Worm (Caenorhabditis elegans) whole organism, late embryonic: ENCODE data around the gene C29F7.3.

Experiments
- F13H6.1 ChIP-seq: sonication (generic microtip); optimal IDR thresholded peaks from 2 replicates; lab custom pipeline; 2016; ENCODE audit warnings: missing genetic modification characterization, missing compliant biosample characterization
- K09A11.1 ChIP-seq: sonication (generic microtip); optimal IDR thresholded peaks from 2 replicates; lab custom pipeline; 2017; ENCODE audit warnings: antibody characterized with exemption, mild to moderate bottlenecking, missing genetic modification characterization, missing compliant biosample characterization; ENCODE audit not compliant: insufficient read depth
- T23F11.4 ChIP-seq: fragments of 200-800 bp; sonication (Bioruptor generic); optimal IDR thresholded peaks from 2 replicates; lab custom pipeline; 2018; ENCODE audit warnings: mild to moderate bottlenecking, missing genetic modification characterization, missing compliant biosample characterization
- Y22D7AL.16 ChIP-seq: sonication (generic microtip); optimal IDR thresholded peaks from 2 replicates; lab custom pipeline; 2016; ENCODE audit warnings: missing genetic modification characterization, missing compliant biosample characterization
- ahr-1 ChIP-seq: sonication (generic microtip); optimal IDR thresholded peaks from 2 replicates; lab custom pipeline; 2016; ENCODE audit warnings: missing genetic modification characterization, missing compliant biosample characterization
- ceh-19 ChIP-seq: fragments of 200-800 bp; sonication (Bioruptor generic); optimal IDR thresholded peaks from 2 replicates; lab custom pipeline; 2018; ENCODE audit warnings: mild to moderate bottlenecking, missing genetic modification characterization, missing compliant biosample characterization
- ceh-2 ChIP-seq: sonication (generic microtip); optimal IDR thresholded peaks from 2 replicates; lab custom pipeline; 2016; ENCODE audit warnings: missing genotype, missing genetic modification characterization, missing compliant biosample characterization
- ceh-24 ChIP-seq: sonication (generic microtip); optimal IDR thresholded peaks from 2 replicates; lab custom pipeline; 2016; ENCODE audit warnings: mild to moderate bottlenecking, missing genetic modification characterization, missing compliant biosample characterization
- ceh-31 ChIP-seq: sonication (generic microtip); optimal IDR thresholded peaks from 2 replicates; lab custom pipeline; 2016; ENCODE audit warnings: missing genetic modification characterization, missing compliant biosample characterization
- ceh-34 ChIP-seq: sonication (generic microtip); optimal IDR thresholded peaks from 2 replicates; lab custom pipeline; 2016; ENCODE audit warnings: mild to moderate bottlenecking, missing genetic modification characterization, missing compliant biosample characterization
- ceh-45 ChIP-seq: fragments of 200-800 bp; sonication (Bioruptor generic); IDR thresholded peaks from 2 replicates; pipeline ENCODE4 v1.3.6; 2022; ENCODE audit warnings: missing genetic modification reagents, missing genetic modification characterization, missing compliant biosample characterization
- ceh-48 ChIP-seq: sonication (generic microtip); optimal IDR thresholded peaks from 2 replicates; lab custom pipeline; 2016; ENCODE audit warnings: missing genetic modification characterization, inconsistent platforms, missing compliant biosample characterization
- ceh-9 ChIP-seq: sonication (generic microtip); optimal IDR thresholded peaks from 2 replicates; lab custom pipeline; 2016; ENCODE audit warnings: mild to moderate bottlenecking, missing genetic modification characterization, inconsistent platforms, missing compliant biosample characterization
- che-1 ChIP-seq: sonication (generic microtip); optimal IDR thresholded peaks from 2 replicates; lab custom pipeline; 2016; ENCODE audit warnings: mild to moderate bottlenecking, missing genetic modification characterization, missing compliant biosample characterization
- dve-1 ChIP-seq: sonication (generic microtip); optimal IDR thresholded peaks from 2 replicates; lab custom pipeline; 2017; ENCODE audit warnings: antibody characterized with exemption, mild to moderate bottlenecking, missing genetic modification characterization, missing compliant biosample characterization
- eyg-1 ChIP-seq: sonication (generic microtip); optimal IDR thresholded peaks from 2 replicates; lab custom pipeline; 2016; ENCODE audit warnings: missing genotype, missing genetic modification characterization, missing compliant biosample characterization
- fax-1 ChIP-seq: sonication (generic microtip); optimal IDR thresholded peaks from 2 replicates; lab custom pipeline; 2016; ENCODE audit warnings: missing genotype, missing genetic modification characterization, missing compliant biosample characterization
- gmeb-2 ChIP-seq: sonication (generic microtip); optimal IDR thresholded peaks from 2 replicates; lab custom pipeline; 2016; ENCODE audit warnings: missing genetic modification characterization, inconsistent platforms, missing compliant biosample characterization
- hlh-13 ChIP-seq: fragments of 200-800 bp; sonication (Bioruptor generic); optimal IDR thresholded peaks from 2 replicates; lab custom pipeline; 2018; ENCODE audit warnings: mild to moderate bottlenecking, missing genetic modification characterization, missing compliant biosample characterization
- hlh-15 ChIP-seq: sonication (generic microtip); optimal IDR thresholded peaks from 2 replicates; lab custom pipeline; 2016; ENCODE audit warnings: missing genetic modification characterization, missing compliant biosample characterization
- hlh-30 ChIP-seq: sonication (generic microtip); optimal IDR thresholded peaks from 2 replicates; lab custom pipeline; 2017; ENCODE audit warnings: antibody characterized with exemption, missing genetic modification characterization, missing compliant biosample characterization; ENCODE audit not compliant: insufficient read depth
- hlh-6 ChIP-seq: sonication (generic microtip); optimal IDR thresholded peaks from 2 replicates; lab custom pipeline; 2016; ENCODE audit warnings: missing genotype, missing genetic modification characterization, missing compliant biosample characterization
- lim-6 ChIP-seq: sonication (generic microtip); optimal IDR thresholded peaks from 2 replicates; lab custom pipeline; 2016; ENCODE audit warnings: missing genetic modification characterization, missing compliant biosample characterization
- lin-11 ChIP-seq: fragments of 200-800 bp; sonication (Bioruptor generic); optimal IDR thresholded peaks from 2 replicates; lab custom pipeline; 2018; ENCODE audit warnings: mild to moderate bottlenecking, missing genetic modification characterization, missing compliant biosample characterization
- madf-2 ChIP-seq: sonication (generic microtip); optimal IDR thresholded peaks from 2 replicates; lab custom pipeline; 2017; ENCODE audit warnings: missing genetic modification characterization, missing compliant biosample characterization
- nhr-232 ChIP-seq: sonication (generic microtip); optimal IDR thresholded peaks from 2 replicates; lab custom pipeline; 2016; ENCODE audit warnings: missing genetic modification characterization, missing compliant biosample characterization
- npax-4 ChIP-seq: sonication (generic microtip); optimal IDR thresholded peaks from 2 replicates; lab custom pipeline; 2016; ENCODE audit warnings: missing genetic modification characterization, missing compliant biosample characterization
- pat-9 ChIP-seq: fragments of 200-800 bp; sonication (Bioruptor generic); optimal IDR thresholded peaks from 2 replicates; lab custom pipeline; 2018; ENCODE audit warnings: mild to moderate bottlenecking, missing genetic modification characterization, moderate library complexity, missing compliant biosample characterization
- pax-1 ChIP-seq: fragments of 150-350 bp; optimal IDR thresholded peaks from 2 replicates; lab custom pipeline; 2014; ENCODE audit warnings: missing biosample characterization, missing genetic modification characterization
- pha-2 ChIP-seq: sonication (generic microtip); optimal IDR thresholded peaks from 2 replicates; lab custom pipeline; 2017; ENCODE audit warnings: mild to moderate bottlenecking, missing genetic modification characterization, missing compliant biosample characterization
- pha-4 ChIP-seq: fragments of 150-350 bp; optimal IDR thresholded peaks from 2 replicates; lab custom pipeline; 2018; ENCODE audit warnings: missing biosample characterization, missing genetic modification reagents, missing genetic modification characterization
- pqm-1 ChIP-seq: sonication (generic microtip); optimal IDR thresholded peaks from 2 replicates; lab custom pipeline; 2016; ENCODE audit warnings: missing genetic modification characterization, missing compliant biosample characterization
- pros-1 ChIP-seq: fragments of 150-350 bp; optimal IDR thresholded peaks from 2 replicates; lab custom pipeline; 2014; ENCODE audit warnings: missing biosample characterization, missing genetic modification reagents, missing genetic modification characterization
- ref-2 ChIP-seq: sonication (generic microtip); optimal IDR thresholded peaks from 2 replicates; lab custom pipeline; 2016; ENCODE audit warnings: missing genetic modification characterization, missing compliant biosample characterization
- sdc-2 ChIP-seq: sonication (generic microtip); optimal IDR thresholded peaks from 2 replicates; lab custom pipeline; 2016; ENCODE audit warnings: missing genotype, missing genetic modification characterization, missing compliant biosample characterization
- sox-2 ChIP-seq: fragments of 200-800 bp; sonication (Bioruptor generic); IDR thresholded peaks from 2 replicates; pipeline ENCODE4 v1.3.6; 2022; ENCODE audit warnings: missing genetic modification reagents, missing genetic modification characterization, missing compliant biosample characterization
- sox-4 ChIP-seq: sonication (generic microtip); optimal IDR thresholded peaks from 2 replicates; lab custom pipeline; 2017; ENCODE audit warnings: mild to moderate bottlenecking, missing genetic modification characterization, inconsistent platforms, missing compliant biosample characterization
- syd-9 ChIP-seq: sonication (generic microtip); optimal IDR thresholded peaks from 2 replicates; lab custom pipeline; 2016; ENCODE audit warnings: mild to moderate bottlenecking, missing genetic modification characterization, moderate library complexity, missing compliant biosample characterization
- tbx-2 ChIP-seq: sonication (generic microtip); optimal IDR thresholded peaks from 2 replicates; lab custom pipeline; 2016; ENCODE audit warnings: missing genetic modification characterization, missing compliant biosample characterization
- tbx-7 ChIP-seq: sonication (generic microtip); optimal IDR thresholded peaks from 2 replicates; lab custom pipeline; 2016; ENCODE audit warnings: missing genotype, missing genetic modification characterization, missing compliant biosample characterization
- ttx-3 ChIP-seq: sonication (generic microtip); optimal IDR thresholded peaks from 2 replicates; lab custom pipeline; 2016; ENCODE audit warnings: missing genetic modification reagents, missing genetic modification characterization, missing compliant biosample characterization
- unc-3 ChIP-seq, 2 experiments: fragments of 200-800 bp in 1 of 2; sonication (Bioruptor generic) in 1 of 2; sonication (generic microtip) in 1 of 2; conservative IDR thresholded peaks in 1 of 2; optimal IDR thresholded peaks in 1 of 2; 2 replicates each; pipeline versions ENCODE4 v1.3.6 to Lab custom; 2016 to 2022; ENCODE audit warnings: missing compliant biosample characterization in 2 of 2, missing genetic modification characterization in 2 of 2, missing genetic modification reagents in 1 of 2
- ztf-16 ChIP-seq: sonication (generic microtip); optimal IDR thresholded peaks from 2 replicates; lab custom pipeline; 2017; ENCODE audit warnings: missing genetic modification characterization, missing compliant biosample characterization

Gene C29F7.3

ce11 chrX:13448665-13449099 is 28.9 kb upstream of the C29F7.3 start (continued):
- TF ChIP-seq T23F11.4 (peak; percentile 45), madf-2 (tag; lab: Kevin White, UChicago) (peak; percentile 74), ceh-48 (tag; lab: Kevin White, UChicago) (peak; percentile 41), lin-11 (peak; percentile 35), fax-1 (tag; lab: Kevin White, UChicago) (peak; percentile 45), sox-2 (GFP tag; lab: Robert Waterston, UW) (0 out of 2 replicates have a peak, but pooled peaks have one; percentile 8), F13H6.1 (peak; percentile 57), hlh-15 (tag; lab: Kevin White, UChicago) (peak; percentile 7), nhr-232 (tag; lab: Kevin White, UChicago) (peak; percentile 60), pqm-1 (tag; lab: Kevin White, UChicago) (peak; percentile 56), tbx-2 (peak; percentile 63), pros-1 (tag; lab: Kevin White, UChicago) (peak; percentile 2), ceh-31 (tag; lab: Kevin White, UChicago) (peak; percentile 35), pha-2 (tag; lab: Kevin White, UChicago) (peak; percentile 75), npax-4 (peak; percentile 47), unc-3 (GFP tag; conservative IDR thresholded peaks at IDR 0.05; lab: Robert Waterston, UW) (peak; percentile 62; the same call in 1 of the 2 replicates), unc-3 (tag; optimal IDR thresholded peaks at IDR 0.05; lab: Kevin White, UChicago) (peak; percentile 41), syd-9 (tag; lab: Kevin White, UChicago) (peak; percentile 56)

ce11 chrX:13446418-13446817 is 26.7 kb upstream of the C29F7.3 start, which contains the start of gene set-8:
set-8 (plus strand) TSS chrX:13446718.
- TF ChIP-seq Y22D7AL.16 (tag; lab: Kevin White, UChicago) (no peak), hlh-15 (tag; lab: Kevin White, UChicago) (no peak), ref-2 (no peak), pqm-1 (tag; lab: Kevin White, UChicago) (no peak), pros-1 (tag; lab: Kevin White, UChicago) (no peak), pax-1 (tag; lab: Kevin White, UChicago) (no peak), dve-1 (tag; lab: Kevin White, UChicago) (no peak), sox-4 (tag; lab: Kevin White, UChicago) (no peak), nhr-232 (tag; lab: Kevin White, UChicago) (no peak), ahr-1 (tag; lab: Kevin White, UChicago) (no peak), ceh-34 (tag; lab: Kevin White, UChicago) (no peak), hlh-6 (tag; lab: Kevin White, UChicago) (no peak), ceh-9 (tag; lab: Kevin White, UChicago) (no peak), lim-6 (tag; lab: Kevin White, UChicago) (no peak), sdc-2 (no peak), ttx-3 (tag; lab: Kevin White, UChicago) (no peak), hlh-30 (tag; lab: Kevin White, UChicago) (no peak), sox-2 (GFP tag; lab: Robert Waterston, UW) (no peak), ztf-16 (no peak), hlh-13 (GFP tag; lab: Kevin White, UChicago) (no peak)

ce11 chrX:13444267-13444666 is 24.5 kb upstream of the C29F7.3 start:
- TF ChIP-seq sox-4 (tag; lab: Kevin White, UChicago): no peak
- no peak for TF ChIP-seq ceh-45 (GFP tag; lab: Robert Waterston, UW)
- TF ChIP-seq fax-1 (tag; lab: Kevin White, UChicago): no peak
- TF ChIP-seq tbx-7 (tag; lab: Kevin White, UChicago): no peak

- no peak for TF ChIP-seq K09A11.1 (tag; lab: Kevin White, UChicago)
- TF ChIP-seq pat-9 (tag; lab: Kevin White, UChicago): no peak
- TF ChIP-seq gmeb-2 (tag; lab: Kevin White, UChicago): no peak
- no peak for TF ChIP-seq ceh-48 (tag; lab: Kevin White, UChicago)
- no peak for TF ChIP-seq ceh-2 (tag; lab: Kevin White, UChicago)
- no peak for TF ChIP-seq eyg-1 (tag; lab: Kevin White, UChicago)
- TF ChIP-seq ceh-19: no peak
- no peak for TF ChIP-seq che-1 (tag; lab: Kevin White, UChicago)
- TF ChIP-seq pqm-1 (tag; lab: Kevin White, UChicago): no peak
- no peak for TF ChIP-seq npax-4
- TF ChIP-seq pha-4 (tag; lab: Kevin White, UChicago): no peak
- no peak for TF ChIP-seq ceh-31 (tag; lab: Kevin White, UChicago)
- no peak for TF ChIP-seq ceh-24
Measured at ce11 chrX:13443283-13443682, 23.5 kb upstream of the C29F7.3 start.
